Fruit fly (Drosophila melanogaster) whole organism, embryonic: ENCODE measurements around the gene CG34305.

ENCODE experiments used
- Awh ChIP-seq: fragments of 200-800 bp; sonication (Bioruptor generic); IDR thresholded peaks from 2 replicates; pipeline ENCODE4, ENCODE4 v1.3.6; 2022; ENCODE audit warnings: missing biosample characterization, missing genetic modification characterization
- B-H2 ChIP-seq: fragments of 200-800 bp; sonication (Bioruptor generic); optimal IDR thresholded peaks from 2 replicates; lab custom pipeline; 2018; ENCODE audit warnings: missing biosample characterization, mild to moderate bottlenecking, missing genetic modification characterization
- BEAF-32 ChIP-seq: fragments of 200-800 bp; sonication (Bioruptor generic); optimal IDR thresholded peaks from 3 replicates; lab custom pipeline; 2017; ENCODE audit warnings: missing biosample characterization, missing genetic modification characterization, mild to moderate bottlenecking, moderate library complexity, missing genetic modification reagents
- CG10147 ChIP-seq: fragments of 200-800 bp; sonication (Bioruptor generic); optimal IDR thresholded peaks from 2 replicates; lab custom pipeline; 2019; ENCODE audit warnings: missing biosample characterization, mild to moderate bottlenecking, missing genetic modification characterization, moderate library complexity
- CG1233 ChIP-seq: fragments of 200-800 bp; sonication (Bioruptor generic); optimal IDR thresholded peaks from 4 replicates; lab custom pipeline; 2018; ENCODE audit warnings: missing biosample characterization, mild to moderate bottlenecking, missing genetic modification characterization
- CG15479 ChIP-seq: fragments of 200-800 bp; sonication (Bioruptor generic); optimal IDR thresholded peaks from 3 replicates; lab custom pipeline; 2019; ENCODE audit warnings: missing biosample characterization, mild to moderate bottlenecking, missing genetic modification characterization, moderate library complexity
- CG15696 ChIP-seq: fragments of 200-800 bp; sonication (Bioruptor generic); optimal IDR thresholded peaks from 2 replicates; lab custom pipeline; 2019; ENCODE audit warnings: missing biosample characterization, mild to moderate bottlenecking, missing genetic modification characterization, moderate library complexity
- CG17359 ChIP-seq: fragments of 200-800 bp; sonication (Bioruptor generic); optimal IDR thresholded peaks from 3 replicates; lab custom pipeline; 2018; ENCODE audit warnings: missing biosample characterization, mild to moderate bottlenecking, missing genetic modification characterization, moderate library complexity
- CG17385 ChIP-seq: fragments of 200-800 bp; sonication (Bioruptor generic); optimal IDR thresholded peaks from 3 replicates; lab custom pipeline; 2018; ENCODE audit warnings: missing biosample characterization, mild to moderate bottlenecking, missing genetic modification characterization
- CG2120 ChIP-seq: fragments of 200-800 bp; sonication (Bioruptor generic); optimal IDR thresholded peaks from 3 replicates; lab custom pipeline; 2016; ENCODE audit warnings: missing biosample characterization, missing genetic modification characterization
- CG2712 ChIP-seq: fragments of 200-800 bp; optimal IDR thresholded peaks from 3 replicates; lab custom pipeline; 2019; ENCODE audit warnings: missing biosample characterization, mild to moderate bottlenecking, missing genetic modification characterization, moderate library complexity
- CG30403 ChIP-seq: fragments of 200-800 bp; sonication (Bioruptor generic); optimal IDR thresholded peaks from 3 replicates; lab custom pipeline; 2016; ENCODE audit warnings: missing biosample characterization, missing genetic modification characterization
- CG3726 ChIP-seq: fragments of 200-800 bp; sonication (Bioruptor generic); IDR thresholded peaks from 3 replicates; pipeline ENCODE4, ENCODE4 v1.3.6; 2022; ENCODE audit warnings: missing biosample characterization, missing genetic modification characterization
- CG5180 ChIP-seq: fragments of 200-800 bp; sonication (Bioruptor generic); optimal IDR thresholded peaks from 3 replicates; lab custom pipeline; 2017; ENCODE audit warnings: missing biosample characterization, missing genetic modification characterization, mild to moderate bottlenecking, moderate library complexity, missing genetic modification reagents
- CG8281 ChIP-seq: fragments of 200-800 bp; sonication (Bioruptor generic); optimal IDR thresholded peaks from 2 replicates; lab custom pipeline; 2018; ENCODE audit warnings: missing biosample characterization, mild to moderate bottlenecking, missing genetic modification characterization, moderate library complexity
- Dfd ChIP-seq, 2 experiments: fragments of >200 bp; optimal IDR thresholded peaks; 2 replicates each; lab custom pipeline; 2017; ENCODE audit warnings: missing biosample characterization in 2 of 2, missing genetic modification characterization in 2 of 2
- Hmr ChIP-seq: fragments of 200-800 bp; sonication (Bioruptor generic); optimal IDR thresholded peaks from 3 replicates; lab custom pipeline; 2017; ENCODE audit warnings: mild to moderate bottlenecking, missing biosample characterization, missing genetic modification reagents, missing genetic modification characterization
- Hr51 ChIP-seq, 2 experiments: fragments of 200-800 bp; sonication (Bioruptor generic); optimal IDR thresholded peaks; 2 replicates in 1 of 2; 3 replicates in 1 of 2; lab custom pipeline; 2016 to 2018; ENCODE audit warnings: missing biosample characterization in 2 of 2, missing genetic modification characterization in 2 of 2, mild to moderate bottlenecking in 1 of 2, moderate library complexity in 1 of 2
- Lim3 ChIP-seq: fragments of 200-800 bp; sonication (Bioruptor generic); IDR thresholded peaks from 2 replicates; pipeline ENCODE4 v1.3.6; 2022; ENCODE audit warnings: missing biosample characterization, missing genetic modification characterization
- Opbp ChIP-seq: fragments of 200-800 bp; sonication (Bioruptor generic); IDR thresholded peaks from 3 replicates; pipeline ENCODE4 v1.3.6; 2022; ENCODE audit warnings: missing biosample characterization, missing genetic modification characterization; ENCODE audit not compliant: partially characterized antibody
- PHDP ChIP-seq: fragments of 200-800 bp; sonication (Bioruptor generic); optimal IDR thresholded peaks from 3 replicates; lab custom pipeline; 2018; ENCODE audit warnings: missing biosample characterization, mild to moderate bottlenecking, missing genetic modification characterization, moderate library complexity
- Pdp1 ChIP-seq, 2 experiments: fragments of 200-800 bp; sonication (Bioruptor generic); optimal IDR thresholded peaks; 3 replicates each; lab custom pipeline; 2016; ENCODE audit warnings: missing biosample characterization in 2 of 2, missing genetic modification characterization in 2 of 2, mild to moderate bottlenecking in 1 of 2, moderate library complexity in 1 of 2
- Sry-δ ChIP-seq: fragments of 200-800 bp; sonication (Bioruptor generic); optimal IDR thresholded peaks from 2 replicates; lab custom pipeline; 2016; ENCODE audit warnings: missing biosample characterization, missing genetic modification characterization
- abd-A ChIP-seq: fragments of 200-800 bp; sonication (Bioruptor generic); optimal IDR thresholded peaks from 3 replicates; lab custom pipeline; 2019; ENCODE audit warnings: missing biosample characterization, mild to moderate bottlenecking, missing genetic modification characterization, moderate library complexity
- ac ChIP-seq: fragments of 200-800 bp; sonication (Bioruptor generic); optimal IDR thresholded peaks from 3 replicates; lab custom pipeline; 2017; ENCODE audit warnings: missing biosample characterization, mild to moderate bottlenecking, missing genetic modification characterization
- ap ChIP-seq: fragments of 200-800 bp; sonication (Bioruptor generic); IDR thresholded peaks from 2 replicates; pipeline ENCODE4 v1.3.6; 2022; ENCODE audit warnings: missing biosample characterization, missing genetic modification characterization
- bab2 ChIP-seq: fragments of 200-800 bp; sonication (Bioruptor generic); optimal IDR thresholded peaks from 2 replicates; lab custom pipeline; 2016; ENCODE audit warnings: missing biosample characterization, missing genetic modification characterization
- cg ChIP-seq: fragments of 200-800 bp; sonication (Bioruptor generic); optimal IDR thresholded peaks from 3 replicates; lab custom pipeline; 2019; ENCODE audit warnings: missing biosample characterization, mild to moderate bottlenecking, missing genetic modification characterization, moderate library complexity
- ci ChIP-seq: fragments of 200-800 bp; sonication (Bioruptor generic); IDR thresholded peaks from 3 replicates; pipeline ENCODE4 v1.3.6; 2022; ENCODE audit warnings: missing biosample characterization, missing genetic modification characterization
- danr ChIP-seq: fragments of 200-800 bp; sonication (Bioruptor generic); IDR thresholded peaks from 2 replicates; pipeline ENCODE4 v1.3.6; 2022; ENCODE audit warnings: missing biosample characterization, missing genetic modification characterization
- dysf ChIP-seq: fragments of 200-800 bp; sonication (Bioruptor generic); IDR thresholded peaks from 3 replicates; pipeline ENCODE4 v1.3.6; 2022; ENCODE audit warnings: missing biosample characterization, missing genetic modification characterization
- esg ChIP-seq: fragments of 200-800 bp; sonication (Bioruptor generic); conservative IDR thresholded peaks from 2 replicates; pipeline ENCODE4 v1.3.6; 2022; ENCODE audit warnings: missing biosample characterization, missing genetic modification characterization
- ewg ChIP-seq: fragments of 200-800 bp; sonication (Bioruptor generic); optimal IDR thresholded peaks from 3 replicates; lab custom pipeline; 2017; ENCODE audit warnings: mild to moderate bottlenecking, missing biosample characterization, missing genetic modification reagents, missing genetic modification characterization
- exex ChIP-seq: fragments of 200-800 bp; sonication (Bioruptor generic); optimal IDR thresholded peaks from 4 replicates; lab custom pipeline; 2018; ENCODE audit warnings: missing biosample characterization, mild to moderate bottlenecking, missing genetic modification characterization, moderate library complexity
- fd3F ChIP-seq: fragments of 200-800 bp; sonication (Bioruptor generic); optimal IDR thresholded peaks from 2 replicates; lab custom pipeline; 2018; ENCODE audit warnings: missing biosample characterization, mild to moderate bottlenecking, missing genetic modification characterization, moderate library complexity
- fru ChIP-seq: fragments of >200 bp; optimal IDR thresholded peaks from 2 replicates; lab custom pipeline; 2017
- gcm ChIP-seq: fragments of 200-800 bp; sonication (Bioruptor generic); optimal IDR thresholded peaks from 2 replicates; lab custom pipeline; 2019; ENCODE audit warnings: missing biosample characterization, mild to moderate bottlenecking, missing genetic modification characterization, moderate library complexity
- gsb-n ChIP-seq: fragments of 200-800 bp; sonication (Bioruptor generic); optimal IDR thresholded peaks from 3 replicates; lab custom pipeline; 2018; ENCODE audit warnings: missing biosample characterization, mild to moderate bottlenecking, missing genetic modification characterization
- lov ChIP-seq, 2 experiments: fragments of 200-800 bp in 1 of 2; fragments of >200 bp in 1 of 2; sonication (Bioruptor generic) in 1 of 2; IDR thresholded peaks in 1 of 2; optimal IDR thresholded peaks in 1 of 2; 2 replicates in 1 of 2; 3 replicates in 1 of 2; pipeline versions ENCODE4 v1.3.6 to Lab custom; 2017 to 2022; ENCODE audit warnings: missing biosample characterization in 1 of 2, missing genetic modification characterization in 1 of 2
- p53 ChIP-seq: fragments of 200-800 bp; sonication (Bioruptor generic); optimal IDR thresholded peaks from 2 replicates; lab custom pipeline; 2016; ENCODE audit warnings: missing biosample characterization, missing genetic modification characterization
- pan ChIP-seq, 4 experiments: fragments of >200 bp in 3 of 4; fragments of 200-800 bp in 1 of 4; sonication (Bioruptor generic) in 1 of 4; optimal IDR thresholded peaks in 3 of 4; IDR thresholded peaks in 1 of 4; 2 replicates each; pipeline versions ENCODE4 v1.3.6 to Lab custom; 2017 to 2022; ENCODE audit warnings: missing biosample characterization in 2 of 4, missing genetic modification characterization in 2 of 4, mixed read lengths in 1 of 4
- phol ChIP-seq: fragments of 200-800 bp; sonication (Bioruptor generic); optimal IDR thresholded peaks from 3 replicates; lab custom pipeline; 2018; ENCODE audit warnings: missing biosample characterization, mild to moderate bottlenecking, missing genetic modification characterization, moderate library complexity
- slbo ChIP-seq: fragments of 200-800 bp; sonication (Bioruptor generic); IDR thresholded peaks from 2 replicates; pipeline ENCODE4 v1.3.6; 2022; ENCODE audit warnings: missing biosample characterization, missing genetic modification characterization
- so ChIP-seq: fragments of 200-800 bp; sonication (Bioruptor generic); IDR thresholded peaks from 3 replicates; pipeline ENCODE4 v1.3.6; 2022; ENCODE audit warnings: missing biosample characterization, missing genetic modification characterization
- sob ChIP-seq: fragments of 200-800 bp; sonication (Bioruptor generic); IDR thresholded peaks from 2 replicates; pipeline ENCODE4 v1.3.6; 2022; ENCODE audit warnings: missing biosample characterization, missing genetic modification characterization
- tll ChIP-seq, 2 experiments: fragments of 200-800 bp in 1 of 2; fragments of >200 bp in 1 of 2; sonication (Bioruptor generic) in 1 of 2; optimal IDR thresholded peaks; 2 replicates each; lab custom pipeline; 2017 to 2019; ENCODE audit warnings: missing biosample characterization in 2 of 2, missing genetic modification characterization in 2 of 2, mild to moderate bottlenecking in 1 of 2, moderate library complexity in 1 of 2
- zfh2 ChIP-seq: fragments of 200-800 bp; sonication (Bioruptor generic); optimal IDR thresholded peaks from 2 replicates; lab custom pipeline; 2016; ENCODE audit warnings: missing biosample characterization, missing genetic modification characterization

CG34305 gene

DNA sequence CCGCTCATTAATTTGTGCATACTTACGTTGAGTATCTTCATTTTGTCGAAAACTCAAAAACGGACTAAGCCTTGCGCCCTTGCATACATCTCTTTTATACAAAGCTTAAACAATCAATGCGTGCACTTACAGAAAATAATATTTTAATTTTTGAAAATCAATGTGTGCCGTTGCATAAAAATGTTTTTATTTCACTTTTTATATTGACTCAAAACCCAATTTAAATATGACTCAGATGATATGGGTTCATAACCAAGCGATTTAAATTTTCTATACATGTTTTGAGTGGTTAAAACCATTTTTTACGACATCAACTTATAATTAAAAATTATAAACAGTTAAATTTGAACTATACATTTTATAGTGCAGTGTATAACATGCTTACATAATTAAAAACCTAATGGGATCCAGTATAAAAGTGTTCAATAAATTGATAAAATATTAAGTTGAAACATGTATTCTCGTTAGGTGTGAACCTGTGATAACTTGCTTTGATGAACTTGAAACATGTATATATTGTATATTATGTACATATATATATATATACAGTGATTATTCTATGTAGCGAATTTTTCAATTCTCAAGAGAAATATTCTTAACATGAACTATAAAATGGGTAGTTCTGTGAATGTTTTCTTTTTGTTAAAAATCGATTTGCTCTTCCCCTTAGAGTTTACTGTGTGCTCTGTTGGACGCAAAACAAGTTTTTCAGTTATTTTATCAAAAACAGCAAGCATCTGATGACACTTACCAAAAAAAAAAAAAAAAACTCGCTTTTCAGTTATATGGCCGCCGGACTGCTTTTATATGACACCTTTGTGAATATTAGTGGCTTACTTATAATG, at the start of gene CG34305 (continued):
- TF ChIP-seq Opbp (GFP tag; lab: Robert Waterston, UW) = no peak
- TF ChIP-seq Lim3 (GFP tag; lab: Robert Waterston, UW) = no peak
- no peak for TF ChIP-seq gcm (GFP tag; lab: Kevin White, UChicago)
- no peak for TF ChIP-seq Awh (GFP tag; lab: Robert Waterston, UW)
- TF ChIP-seq BEAF-32 (GFP tag; lab: Kevin White, UChicago) = no peak
- no peak for TF ChIP-seq CG8281 (tag; lab: Kevin White, UChicago)
- TF ChIP-seq Sry-δ (GFP tag; lab: Kevin White, UChicago) = no peak
- no peak for TF ChIP-seq Dfd (GFP tag; optimal IDR thresholded peaks at IDR 0.05; lab: Kevin White, UChicago)
- TF ChIP-seq lov (optimal IDR thresholded peaks at IDR 0.05; lab: Kevin White, UChicago) = no peak
- TF ChIP-seq lov (GFP tag; IDR thresholded peaks at IDR 0.05; lab: Robert Waterston, UW) = no peak
- no peak for TF ChIP-seq ci
- no peak for TF ChIP-seq B-H2
- peak; percentile 30 for TF ChIP-seq CG2120
- peak; percentile 25 for TF ChIP-seq Hmr (GFP tag; lab: Kevin White, UChicago)
- TF ChIP-seq CG30403 (GFP tag; lab: Kevin White, UChicago) = peak; percentile 9
- no peak for TF ChIP-seq CG17359
- peak; percentile 22 for TF ChIP-seq PHDP
- no peak for TF ChIP-seq CG15479
- TF ChIP-seq slbo (GFP tag; lab: Robert Waterston, UW) = peak; percentile 37
- no peak for TF ChIP-seq danr (GFP tag; lab: Robert Waterston, UW)
- TF ChIP-seq CG3726 (GFP tag; lab: Robert Waterston, UW) = no peak
- TF ChIP-seq CG10147 (GFP tag; lab: Kevin White, UChicago) = peak; percentile 17
- no peak for TF ChIP-seq tll (GFP tag; optimal IDR thresholded peaks at IDR 0.05; lab: Kevin White, UChicago)
- no peak for TF ChIP-seq fru (lab: Kevin White, UChicago)
- TF ChIP-seq so (GFP tag; lab: Robert Waterston, UW) = no peak
- TF ChIP-seq CG1233 = peak; percentile 20
- TF ChIP-seq zfh2 (GFP tag; lab: Kevin White, UChicago) = no peak
- TF ChIP-seq fd3F (GFP tag; lab: Kevin White, UChicago) = peak; percentile 37
- peak in 1 of 2 experiments; percentile 43 for TF ChIP-seq Hr51 (GFP tag; optimal IDR thresholded peaks at IDR 0.05; lab: Kevin White, UChicago)
- peak; percentile 7; the same call in 1 of the 3 replicates for TF ChIP-seq dysf (GFP tag; lab: Robert Waterston, UW)
- no peak for TF ChIP-seq CG5180 (GFP tag; lab: Kevin White, UChicago)
- TF ChIP-seq cg (GFP tag; lab: Kevin White, UChicago) = no peak
- no peak for TF ChIP-seq ewg
- no peak for TF ChIP-seq gsb-n
- TF ChIP-seq esg (GFP tag; lab: Robert Waterston, UW) = no peak
- peak in 1 of 2 experiments; percentile 15 for TF ChIP-seq Pdp1 (GFP tag; optimal IDR thresholded peaks at IDR 0.05; lab: Kevin White, UChicago)
- TF ChIP-seq exex = no peak
- no peak for TF ChIP-seq bab2 (GFP tag; lab: Kevin White, UChicago)
- peak; percentile 7 for TF ChIP-seq phol (tag; lab: Kevin White, UChicago)
- no peak for TF ChIP-seq sob (GFP tag; lab: Robert Waterston, UW)
- no peak for TF ChIP-seq pan (optimal IDR thresholded peaks at IDR 0.05; lab: Kevin White, UChicago)
- TF ChIP-seq pan (GFP tag; optimal IDR thresholded peaks at IDR 0.05 in 1 of 2, IDR thresholded peaks at IDR 0.05 in 1 of 2) = peak in 1 of 2 experiments; percentile 28
- TF ChIP-seq CG2712 (tag; lab: Kevin White, UChicago) = peak; percentile 6
- TF ChIP-seq ac (GFP tag; lab: Kevin White, UChicago) = no peak
- no peak for TF ChIP-seq p53
- TF ChIP-seq CG15696 (tag; lab: Kevin White, UChicago) = no peak
- TF ChIP-seq ap (GFP tag; lab: Robert Waterston, UW) = no peak
- peak; percentile 13 for TF ChIP-seq abd-A (tag; lab: Kevin White, UChicago)
- no peak for TF ChIP-seq CG17385 (GFP tag; lab: Kevin White, UChicago)
